Fruit fly (Drosophila melanogaster): ENCODE data around the gene yellow-f.

The yellow-f gene

DNA sequence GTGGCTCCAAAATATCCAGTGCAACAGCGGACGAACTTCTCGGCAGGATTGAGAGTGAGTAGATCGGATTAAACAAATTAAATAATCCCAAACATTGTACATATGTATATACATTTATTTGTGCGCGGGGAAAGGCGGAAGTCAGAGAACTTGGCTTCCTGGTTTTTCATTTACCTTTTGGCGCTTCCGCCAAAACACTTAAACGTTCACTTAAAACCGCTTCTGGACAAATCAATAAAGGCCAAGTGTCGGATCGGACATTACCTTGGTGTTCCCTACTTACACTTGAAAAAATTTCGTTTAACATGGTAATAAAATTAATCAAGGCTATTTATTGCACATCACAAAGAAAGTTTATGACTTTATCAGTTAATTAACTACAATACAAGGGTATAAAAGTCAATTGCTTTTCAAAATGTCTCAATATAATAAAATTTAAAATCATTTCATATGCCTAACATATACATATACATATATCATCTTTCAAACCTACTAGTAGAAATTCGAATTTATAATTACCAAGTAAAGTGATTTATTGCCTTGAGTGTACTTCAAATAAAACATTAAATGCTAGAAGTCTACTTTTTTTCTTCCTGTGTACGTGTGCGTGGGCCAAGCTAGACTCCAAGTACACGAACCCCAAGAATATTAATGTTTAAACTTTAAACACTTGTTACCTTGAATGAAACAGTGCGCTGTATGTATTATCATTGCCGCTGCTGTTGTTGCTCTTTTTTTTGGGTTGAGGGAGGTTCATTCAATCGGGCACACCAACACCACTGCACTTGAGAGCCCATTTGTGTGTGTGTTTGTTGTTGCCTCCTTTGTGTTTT, 11.5 kb downstream of the yellow-f start:
- TF ChIP-seq Clk (GFP tag; optimal IDR thresholded peaks at IDR 0.05) (peak; percentile 16), pad (GFP tag; optimal IDR thresholded peaks at IDR 0.05) (peak; percentile 9), CG5204 (GFP tag; optimal IDR thresholded peaks at IDR 0.05) (peak; percentile 59), CG33017 (tag; optimal IDR thresholded peaks at IDR 0.05) (peak; percentile 79), CG7101 (tag; optimal IDR thresholded peaks at IDR 0.05) (peak; percentile 41), CG12768 (GFP tag; optimal IDR thresholded peaks at IDR 0.05) (peak; percentile 77), cic (GFP tag; optimal IDR thresholded peaks at IDR 0.05) (no peak), kay (GFP tag; ENCODE audit: borderline replicate concordance) (no peak), bab1 (GFP tag; optimal IDR thresholded peaks at IDR 0.05) (peak; percentile 39), CG11617 (GFP tag; optimal IDR thresholded peaks at IDR 0.05) (peak; percentile 61), Mnt (GFP tag; optimal IDR thresholded peaks at IDR 0.05) (no peak), CG7045 (GFP tag; optimal IDR thresholded peaks at IDR 0.05) (peak; percentile 76), tj (GFP tag; optimal IDR thresholded peaks at IDR 0.05) (no peak), Crg-1 (GFP tag; optimal IDR thresholded peaks at IDR 0.05) (no peak), toe (GFP tag; optimal IDR thresholded peaks at IDR 0.05) (peak; percentile 27), CG14711 (tag; optimal IDR thresholded peaks at IDR 0.05) (no peak)

DNA sequence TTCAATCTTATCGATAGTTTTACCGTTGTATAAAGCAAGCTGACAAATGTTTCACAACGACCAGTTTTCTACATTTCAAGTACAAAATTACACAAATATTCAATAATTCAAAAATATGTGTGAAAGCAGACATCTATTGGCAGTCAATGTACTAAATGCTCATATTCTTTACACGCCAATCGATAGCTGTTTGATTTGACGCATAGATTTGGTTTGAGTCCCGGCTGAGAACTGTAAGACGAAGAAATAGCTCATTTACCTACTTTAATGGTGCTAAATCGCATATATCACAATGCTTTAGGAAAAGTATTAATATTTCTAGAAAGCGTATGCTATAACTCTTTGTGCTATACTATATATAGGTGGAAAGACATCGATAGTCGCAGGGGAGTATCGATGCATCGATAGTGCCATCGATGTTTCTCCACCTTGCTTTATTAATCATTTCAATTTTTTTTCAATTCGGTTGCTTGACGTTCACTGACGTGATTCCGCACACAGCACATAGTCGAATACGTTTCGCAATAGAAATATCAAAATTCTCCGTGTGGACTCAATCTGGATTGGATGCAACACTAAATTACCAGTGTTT, 12.3 kb downstream of the yellow-f start, which contains the start of gene Paip2:
TSS of gene Paip2 (plus strand) at position 165 of the 592 bp plus-strand sequence.
- peak; percentile 41 for TF ChIP-seq Hr96 (GFP tag; optimal IDR thresholded peaks at IDR 0.05)
- peak; percentile 9 for TF ChIP-seq CG1620 (GFP tag; optimal IDR thresholded peaks at IDR 0.05)
- no peak for TF ChIP-seq toe (GFP tag; optimal IDR thresholded peaks at IDR 0.05)
- TF ChIP-seq CG14711 (tag; optimal IDR thresholded peaks at IDR 0.05) = peak; percentile 4
- TF ChIP-seq Mnt (GFP tag; optimal IDR thresholded peaks at IDR 0.05) = peak; percentile 6
- no peak for TF ChIP-seq CG11617 (GFP tag; optimal IDR thresholded peaks at IDR 0.05)
- TF ChIP-seq cnc (optimal IDR thresholded peaks at IDR 0.05) = no peak

- TF ChIP-seq pad (GFP tag; optimal IDR thresholded peaks at IDR 0.05) = peak; percentile 70
- TF ChIP-seq kay (GFP tag; ENCODE audit: borderline replicate concordance) = peak; percentile 48
- peak; percentile 0 for TF ChIP-seq bab1 (GFP tag; optimal IDR thresholded peaks at IDR 0.05)
- no peak for TF ChIP-seq Crg-1 (GFP tag; optimal IDR thresholded peaks at IDR 0.05)
Observed at dm6 chr3R:12977371-12978050, 15.5 kb downstream of the yellow-f start, which contains the start of the genes CG7381 and CG7091. TSS of gene CG7381 (minus strand) at chr3R:12977471. TSS of gene CG7091 (plus strand) at chr3R:12978000.

DNA sequence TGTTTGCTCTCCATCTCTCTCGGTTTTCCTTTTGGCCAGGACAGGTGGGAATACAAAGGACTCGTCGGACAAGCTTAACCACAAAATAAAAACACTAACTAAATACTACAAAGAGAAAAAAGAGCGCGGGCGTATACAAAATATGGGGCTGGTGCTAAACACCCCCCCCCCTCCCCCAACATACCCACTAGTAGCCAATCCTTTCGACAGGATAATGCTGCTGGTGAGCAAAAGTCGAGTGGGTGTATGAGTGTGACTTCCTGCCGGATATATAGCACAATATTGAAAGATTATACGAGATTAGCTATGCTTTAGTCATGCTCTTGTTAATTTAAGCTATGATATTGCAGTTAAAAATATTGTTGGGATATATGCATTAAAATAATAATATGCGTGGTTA, 17.8 kb downstream of the yellow-f start:
- no peak for TF ChIP-seq CG7101 (tag; optimal IDR thresholded peaks at IDR 0.05)
- TF ChIP-seq tj (GFP tag; optimal IDR thresholded peaks at IDR 0.05) = no peak
- TF ChIP-seq cic (GFP tag; optimal IDR thresholded peaks at IDR 0.05) = no peak
- TF ChIP-seq CG33017 (tag; optimal IDR thresholded peaks at IDR 0.05) = no peak
- TF ChIP-seq CG5204 (GFP tag; optimal IDR thresholded peaks at IDR 0.05) = no peak
- TF ChIP-seq pad (GFP tag; optimal IDR thresholded peaks at IDR 0.05) = no peak
- TF ChIP-seq CG11617 (GFP tag; optimal IDR thresholded peaks at IDR 0.05) = no peak
- TF ChIP-seq CG12768 (GFP tag; optimal IDR thresholded peaks at IDR 0.05) = no peak
- no peak for TF ChIP-seq kay (GFP tag; ENCODE audit: borderline replicate concordance)
- no peak for TF ChIP-seq toe (GFP tag; optimal IDR thresholded peaks at IDR 0.05)
- TF ChIP-seq CG7045 (GFP tag; optimal IDR thresholded peaks at IDR 0.05) = no peak
- TF ChIP-seq Clk (GFP tag; optimal IDR thresholded peaks at IDR 0.05) = no peak
- TF ChIP-seq Crg-1 (GFP tag; optimal IDR thresholded peaks at IDR 0.05) = no peak
- no peak for TF ChIP-seq ovo (GFP tag; optimal IDR thresholded peaks at IDR 0.05)
- TF ChIP-seq CG1620 (GFP tag; optimal IDR thresholded peaks at IDR 0.05) = no peak
- TF ChIP-seq cnc (optimal IDR thresholded peaks at IDR 0.05) = no peak
- TF ChIP-seq Hr96 (GFP tag; optimal IDR thresholded peaks at IDR 0.05) = no peak
- no peak for TF ChIP-seq bab1 (GFP tag; optimal IDR thresholded peaks at IDR 0.05)

DNA sequence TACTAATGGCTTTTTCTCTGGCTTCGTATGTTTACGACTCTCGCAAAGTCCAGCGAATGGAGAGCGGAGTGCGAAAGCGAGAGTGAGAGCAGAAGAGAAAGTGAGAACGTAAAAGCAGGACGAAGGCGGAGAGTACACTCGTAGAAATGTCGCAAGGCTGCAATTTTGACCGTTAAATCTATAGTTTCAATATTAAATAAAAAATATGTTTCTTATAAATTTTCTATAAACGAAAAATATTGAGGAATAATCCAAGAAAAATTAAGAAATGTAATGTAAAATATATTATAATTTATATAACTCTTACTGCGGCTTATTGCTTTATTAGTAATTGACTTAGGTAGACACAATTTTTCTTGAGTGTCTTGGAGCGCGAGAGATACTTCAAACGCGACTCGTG, 18.6 kb downstream of the yellow-f start:
- TF ChIP-seq CG33017 (tag; optimal IDR thresholded peaks at IDR 0.05) (peak; percentile 5), CG7101 (tag; optimal IDR thresholded peaks at IDR 0.05) (no peak)

dm6 chr3R:12972106-12972505, 20.9 kb downstream of the yellow-f start:
- TF ChIP-seq Mnt (GFP tag; optimal IDR thresholded peaks at IDR 0.05) = peak; percentile 13
- no peak for TF ChIP-seq toe (GFP tag; optimal IDR thresholded peaks at IDR 0.05)

DNA sequence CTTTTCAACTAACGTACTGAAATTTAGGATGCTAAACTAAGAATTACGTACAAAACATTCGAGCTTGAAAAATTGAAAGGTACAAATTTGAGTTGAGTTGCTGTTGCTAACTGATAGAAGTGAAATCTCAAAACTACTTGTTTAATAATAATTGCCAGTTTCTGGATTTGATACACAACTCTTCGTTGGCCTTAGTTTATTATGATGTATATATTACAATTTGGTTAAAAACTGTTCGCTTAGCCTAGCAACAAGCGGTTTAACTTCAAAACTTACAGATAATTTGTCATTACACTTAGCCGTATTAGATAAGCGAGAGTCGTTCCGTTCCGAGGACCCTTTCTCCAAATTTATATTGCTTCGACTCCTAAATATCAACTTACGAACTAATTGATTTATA, 25.4 kb downstream of the yellow-f start, which contains the start of the genes CG14384 and grsm:
TSS of gene CG14384 (minus strand) at position 101 of the 400 bp plus-strand sequence.
TSS of gene grsm (minus strand) at position 101 of the 400 bp plus-strand sequence.
- TF ChIP-seq bab1 (GFP tag; optimal IDR thresholded peaks at IDR 0.05) (no peak), kay (GFP tag; ENCODE audit: borderline replicate concordance) (peak; percentile 44)

Measured in whole organism, adult.